Fruit fly (Drosophila melanogaster): ENCODE results near the gene CG44362.

- TF ChIP-seq Pif1B (GFP tag; optimal IDR thresholded peaks at IDR 0.05): no peak
- no peak for TF ChIP-seq fd96Ca (GFP tag; IDR thresholded peaks at IDR 0.05)
- TF ChIP-seq CG13204 (GFP tag; optimal IDR thresholded peaks at IDR 0.05): no peak
These were observed 42.9 kb downstream of the CG44362 start for dm6 chr3L:11440258-11440657.
